Fruit fly (Drosophila melanogaster) whole organism, wandering third instar larva: ENCODE results near the gene CG10561.

ENCODE experiments used
- Abd-B ChIP-seq: fragments of >200 bp; optimal IDR thresholded peaks from 2 replicates; lab custom pipeline; 2017; ENCODE audit warnings: missing biosample characterization, missing genetic modification characterization
- CG32264 ChIP-seq: fragments of 200-800 bp; sonication (Bioruptor generic); optimal IDR thresholded peaks from 2 replicates; lab custom pipeline; 2016; ENCODE audit warnings: missing biosample characterization, missing genetic modification characterization
- CG9705 ChIP-seq: fragments of 200-800 bp; sonication (Bioruptor generic); optimal IDR thresholded peaks from 2 replicates; lab custom pipeline; 2018; ENCODE audit warnings: missing biosample characterization, mild to moderate bottlenecking, missing genetic modification characterization
- CrebA ChIP-seq: fragments of 200-800 bp; sonication (Bioruptor generic); optimal IDR thresholded peaks from 2 replicates; lab custom pipeline; 2016; ENCODE audit warnings: missing biosample characterization, mild to moderate bottlenecking, missing genetic modification characterization, borderline replicate concordance
- Dfd ChIP-seq: fragments of >200 bp; optimal IDR thresholded peaks from 2 replicates; lab custom pipeline; 2017; ENCODE audit warnings: missing biosample characterization, missing genetic modification characterization
- Dif ChIP-seq: fragments of 200-275, 200-300 bp; sonication (Bioruptor generic); optimal IDR thresholded peaks from 2 replicates; lab custom pipeline; 2018; ENCODE audit warnings: missing biosample characterization, missing genetic modification characterization; ENCODE audit not compliant: partially characterized antibody
- GATAd ChIP-seq: sonication (Bioruptor generic); optimal IDR thresholded peaks from 2 replicates; lab custom pipeline; 2016; ENCODE audit warnings: missing biosample characterization, missing genetic modification characterization
- HLH106 ChIP-seq: fragments of 200-800 bp; optimal IDR thresholded peaks from 3 replicates; lab custom pipeline; 2019; ENCODE audit warnings: missing biosample characterization, mild to moderate bottlenecking, missing genetic modification characterization, moderate library complexity
- Hnf4 ChIP-seq: fragments of 200-800 bp; sonication (Bioruptor generic); optimal IDR thresholded peaks from 2 replicates; lab custom pipeline; 2016; ENCODE audit warnings: missing biosample characterization, mild to moderate bottlenecking, missing genetic modification characterization
- Hr78 ChIP-seq: fragments of >200 bp; optimal IDR thresholded peaks from 2 replicates; lab custom pipeline; 2017; ENCODE audit warnings: missing biosample characterization, missing genetic modification characterization
- Hr83 ChIP-seq: fragments of 200-300 bp; sonication (Bioruptor generic); optimal IDR thresholded peaks from 2 replicates; lab custom pipeline; 2016; ENCODE audit warnings: missing biosample characterization, mild to moderate bottlenecking, missing genetic modification characterization, moderate library complexity; ENCODE audit not compliant: poor library complexity, severe bottlenecking
- Jra ChIP-seq: sonication (Bioruptor generic); optimal IDR thresholded peaks from 2 replicates; lab custom pipeline; 2016; ENCODE audit warnings: missing biosample characterization, missing genetic modification characterization
- Mio ChIP-seq: sonication (Bioruptor generic); optimal IDR thresholded peaks from 2 replicates; lab custom pipeline; 2016; ENCODE audit warnings: missing biosample characterization, missing genetic modification characterization
- Myc ChIP-seq: fragments of >200 bp; optimal IDR thresholded peaks from 2 replicates; lab custom pipeline; 2017
- N ChIP-seq: fragments of >200 bp; optimal IDR thresholded peaks from 2 replicates; lab custom pipeline; 2018; ENCODE audit warnings: missing biosample characterization, missing external identifiers, missing genetic modification characterization
- OdsH ChIP-seq: fragments of 200-800 bp; sonication (Bioruptor generic); optimal IDR thresholded peaks from 2 replicates; lab custom pipeline; 2016; ENCODE audit warnings: missing biosample characterization, mild to moderate bottlenecking, missing genetic modification characterization
- Rel ChIP-seq, 2 experiments: fragments of 200-800 bp; sonication (Bioruptor generic) in 1 of 2; optimal IDR thresholded peaks; 2 replicates in 1 of 2; 3 replicates in 1 of 2; lab custom pipeline; 2016 to 2019; ENCODE audit warnings: mild to moderate bottlenecking in 2 of 2, missing biosample characterization in 2 of 2, missing genetic modification characterization in 2 of 2, moderate library complexity in 1 of 2
- Sp1 ChIP-seq: fragments of 200-800 bp; sonication (Bioruptor generic); optimal IDR thresholded peaks from 3 replicates; lab custom pipeline; 2019; ENCODE audit warnings: missing biosample characterization, mild to moderate bottlenecking, missing genetic modification characterization, moderate library complexity
- Vsx2 ChIP-seq: fragments of 200-300, 225-300 bp; sonication (Bioruptor generic); optimal IDR thresholded peaks from 2 replicates; lab custom pipeline; 2018; ENCODE audit warnings: missing biosample characterization, missing genetic modification characterization; ENCODE audit not compliant: partially characterized antibody
- br ChIP-seq: fragments of 200-800 bp; sonication (Bioruptor generic); optimal IDR thresholded peaks from 2 replicates; lab custom pipeline; 2016; ENCODE audit warnings: missing biosample characterization, missing genetic modification characterization
- brk ChIP-seq: fragments of 200-800 bp; sonication (Bioruptor generic); optimal IDR thresholded peaks from 2 replicates; lab custom pipeline; 2016; ENCODE audit warnings: missing biosample characterization, mild to moderate bottlenecking, missing genetic modification characterization
- dl ChIP-seq, 2 experiments: fragments of 175-275, 200-275 bp in 1 of 2; fragments of 200-275 bp in 1 of 2; sonication (Bioruptor generic); optimal IDR thresholded peaks; lab custom pipeline; 2018; ENCODE audit warnings: mild to moderate bottlenecking in 2 of 2, missing biosample characterization in 2 of 2, missing genetic modification characterization in 2 of 2, moderate library complexity in 2 of 2; ENCODE audit not compliant: partially characterized antibody in 2 of 2, insufficient read depth in 1 of 2
- dmrt93B ChIP-seq: fragments of 200-800 bp; sonication (Bioruptor generic); optimal IDR thresholded peaks from 2 replicates; lab custom pipeline; 2018; ENCODE audit warnings: missing biosample characterization, mild to moderate bottlenecking, missing genetic modification characterization
- dsf ChIP-seq: sonication (Bioruptor generic); optimal IDR thresholded peaks from 2 replicates; lab custom pipeline; 2016; ENCODE audit warnings: missing biosample characterization, missing genetic modification characterization, borderline replicate concordance
- ey ChIP-seq: fragments of 200-800 bp; sonication (Bioruptor generic); optimal IDR thresholded peaks from 2 replicates; lab custom pipeline; 2016; ENCODE audit warnings: missing biosample characterization, missing genetic modification characterization
- foxo ChIP-seq, 2 experiments: fragments of 200-800 bp; sonication (Bioruptor generic); optimal IDR thresholded peaks; 2 replicates in 1 of 2; 3 replicates in 1 of 2; lab custom pipeline; 2016 to 2017; ENCODE audit warnings: missing biosample characterization in 2 of 2, missing genetic modification characterization in 2 of 2
- fru ChIP-seq: fragments of 200-800 bp; sonication (Bioruptor generic); optimal IDR thresholded peaks from 3 replicates; lab custom pipeline; 2016; ENCODE audit warnings: missing biosample characterization, mild to moderate bottlenecking, missing genetic modification characterization
- h ChIP-seq: fragments of 200-800 bp; sonication (Bioruptor generic); optimal IDR thresholded peaks from 3 replicates; lab custom pipeline; 2016; ENCODE audit warnings: missing biosample characterization, mild to moderate bottlenecking, missing genetic modification characterization
- lola ChIP-seq: fragments of >200 bp; optimal IDR thresholded peaks from 2 replicates; lab custom pipeline; 2017; ENCODE audit warnings: missing biosample characterization, missing genetic modification characterization
- pan ChIP-seq: fragments of >200 bp; optimal IDR thresholded peaks from 2 replicates; lab custom pipeline; 2017
- psq ChIP-seq: fragments of 200-800 bp; sonication (Bioruptor generic); optimal IDR thresholded peaks from 3 replicates; lab custom pipeline; 2017; ENCODE audit warnings: missing biosample characterization, mild to moderate bottlenecking, missing genetic modification characterization, moderate library complexity
- rgr ChIP-seq: fragments of 200-800 bp; sonication (Bioruptor generic); optimal IDR thresholded peaks from 3 replicates; lab custom pipeline; 2016; ENCODE audit warnings: missing biosample characterization, mild to moderate bottlenecking, missing genetic modification characterization
- sage ChIP-seq: fragments of 200-800 bp; sonication (Bioruptor generic); optimal IDR thresholded peaks from 2 replicates; lab custom pipeline; 2016; ENCODE audit warnings: missing biosample characterization, mild to moderate bottlenecking, missing genetic modification characterization
- sv ChIP-seq: fragments of 200-800 bp; sonication (Bioruptor generic); optimal IDR thresholded peaks from 3 replicates; lab custom pipeline; 2016; ENCODE audit warnings: missing biosample characterization, missing genetic modification characterization
- tai ChIP-seq: sonication (Bioruptor generic); optimal IDR thresholded peaks from 2 replicates; lab custom pipeline; 2016; ENCODE audit warnings: missing biosample characterization, missing genetic modification characterization
- usp ChIP-seq: fragments of >200 bp; optimal IDR thresholded peaks from 2 replicates; lab custom pipeline; 2017; ENCODE audit warnings: missing biosample characterization, missing genetic modification characterization
- woc ChIP-seq: sonication (Bioruptor generic); optimal IDR thresholded peaks from 2 replicates; lab custom pipeline; 2016; ENCODE audit warnings: missing biosample characterization, mild to moderate bottlenecking, missing genetic modification characterization

CG10561 gene

dm6 chr2L:19163143-19163974 is 49.2 kb downstream of the CG10561 start:
- TF ChIP-seq CG32264 (GFP tag; lab: Kevin White, UChicago) (no peak), GATAd (GFP tag; lab: Kevin White, UChicago) (no peak), dmrt93B (GFP tag; lab: Kevin White, UChicago) (no peak), CG9705 (GFP tag; lab: Kevin White, UChicago) (no peak), brk (no peak), sv (no peak), OdsH (GFP tag; lab: Kevin White, UChicago) (peak; percentile 18), dl (GFP tag; optimal IDR thresholded peaks at IDR 0.05; lab: Kevin White, UChicago; ENCODE audit: insufficient read depth in 1 of 2, partially characterized antibody in 2 of 2) (no peak), br (no peak), Rel (GFP tag; optimal IDR thresholded peaks at IDR 0.05; lab: Kevin White, UChicago) (no peak), Rel (tag; optimal IDR thresholded peaks at IDR 0.05; lab: Kevin White, UChicago) (no peak), psq (GFP tag; lab: Kevin White, UChicago) (peak; percentile 87), pan (lab: Kevin White, UChicago) (no peak), foxo (GFP tag; optimal IDR thresholded peaks at IDR 0.05; lab: Kevin White, UChicago) (peak in 1 of 2 experiments; percentile 17), Dfd (no peak), woc (GFP tag; lab: Kevin White, UChicago) (peak; percentile 34), CrebA (GFP tag; lab: Kevin White, UChicago) (no peak), Hnf4 (no peak), Dif (GFP tag; lab: Kevin White, UChicago) (no peak), HLH106 (tag; lab: Kevin White, UChicago) (peak; percentile 3), lola (GFP tag; lab: Kevin White, UChicago) (no peak), Abd-B (GFP tag; lab: Kevin White, UChicago) (no peak), Myc (lab: Kevin White, UChicago) (no peak), dsf (no peak), h (GFP tag; lab: Kevin White, UChicago) (no peak), fru (peak; percentile 24), Hr83 (no peak), Hr78 (GFP tag; lab: Kevin White, UChicago) (no peak)

- no peak for TF ChIP-seq CG32264 (GFP tag; lab: Kevin White, UChicago)
- TF ChIP-seq dsf: no peak
- no peak for TF ChIP-seq psq (GFP tag; lab: Kevin White, UChicago)
- TF ChIP-seq Myc (lab: Kevin White, UChicago): no peak
These were observed 49.8 kb downstream of the CG10561 start for dm6 chr2L:19163975-19164371.

dm6 chr2L:19164933-19165813 is 51.0 kb downstream of the CG10561 start:
- TF ChIP-seq dmrt93B (GFP tag; lab: Kevin White, UChicago) (peak; percentile 82), ey (GFP tag; lab: Kevin White, UChicago) (peak; percentile 95), psq (GFP tag; lab: Kevin White, UChicago) (peak; percentile 92), Abd-B (GFP tag; lab: Kevin White, UChicago) (no peak), Dfd (peak; percentile 40), sage (GFP tag; lab: Kevin White, UChicago) (peak; percentile 87), Hr83 (no peak), CG32264 (GFP tag; lab: Kevin White, UChicago) (peak; percentile 81), Hr78 (GFP tag; lab: Kevin White, UChicago) (no peak), h (GFP tag; lab: Kevin White, UChicago) (peak; percentile 96), pan (lab: Kevin White, UChicago) (no peak), Rel (GFP tag; optimal IDR thresholded peaks at IDR 0.05; lab: Kevin White, UChicago) (peak; percentile 40), Rel (tag; optimal IDR thresholded peaks at IDR 0.05; lab: Kevin White, UChicago) (peak; percentile 51), usp (GFP tag; lab: Kevin White, UChicago) (no peak), sv (peak; percentile 95), CG9705 (GFP tag; lab: Kevin White, UChicago) (peak; percentile 75), Hnf4 (peak; percentile 89), HLH106 (tag; lab: Kevin White, UChicago) (peak; percentile 91), Myc (lab: Kevin White, UChicago) (no peak), GATAd (GFP tag; lab: Kevin White, UChicago) (no peak), Vsx2 (GFP tag; lab: Kevin White, UChicago) (no peak), rgr (peak; percentile 96), Mio (GFP tag; lab: Kevin White, UChicago) (no peak), woc (GFP tag; lab: Kevin White, UChicago) (peak; percentile 89), Sp1 (GFP tag; lab: Kevin White, UChicago) (peak; percentile 92), lola (GFP tag; lab: Kevin White, UChicago) (no peak), OdsH (GFP tag; lab: Kevin White, UChicago) (peak; percentile 96), foxo (GFP tag; optimal IDR thresholded peaks at IDR 0.05; lab: Kevin White, UChicago) (peak; percentile 79 to 96), CrebA (GFP tag; lab: Kevin White, UChicago) (no peak), Jra (GFP tag; lab: Kevin White, UChicago) (peak; percentile 84), N (GFP tag; lab: Kevin White, UChicago) (no peak), brk (peak; percentile 94), dsf (peak; percentile 35), fru (peak; percentile 97), Dif (GFP tag; lab: Kevin White, UChicago) (peak; percentile 64), tai (GFP tag; lab: Kevin White, UChicago) (peak; percentile 89)
